Worm (Caenorhabditis elegans) whole organism, L4 larva: ENCODE data around the gene ham-3.

ENCODE experiments used
- F37D6.2 ChIP-seq: sonication (generic microtip); optimal IDR thresholded peaks from 2 replicates; lab custom pipeline; 2016; ENCODE audit warnings: mild to moderate bottlenecking, missing genetic modification characterization, missing compliant biosample characterization
- R02D3.7 ChIP-seq: fragments of 150-350 bp; sonication (generic microtip); optimal IDR thresholded peaks from 3 replicates; lab custom pipeline; 2014; ENCODE audit warnings: missing biosample characterization, missing genetic modification characterization
- Y75B8A.6 ChIP-seq: fragments of 200-800 bp; sonication (Bioruptor generic); IDR thresholded peaks from 2 replicates; pipeline ENCODE4 v1.3.6; 2022; ENCODE audit warnings: missing genetic modification reagents, missing genetic modification characterization, missing compliant biosample characterization
- ZK337.2 ChIP-seq: fragments of 200-800 bp; sonication (Bioruptor generic); IDR thresholded peaks from 2 replicates; pipeline ENCODE4 v1.3.6; 2022; ENCODE audit warnings: missing genetic modification reagents, missing genetic modification characterization, missing compliant biosample characterization
- ceh-20 ChIP-seq: fragments of 200-800 bp; sonication (Bioruptor generic); IDR thresholded peaks from 2 replicates; pipeline ENCODE4 v1.3.6; 2022; ENCODE audit warnings: missing genetic modification reagents, missing genetic modification characterization, missing compliant biosample characterization
- ceh-44 ChIP-seq: fragments of 200-800 bp; sonication (Bioruptor generic); IDR thresholded peaks from 2 replicates; pipeline ENCODE4 v1.3.6; 2022; ENCODE audit warnings: missing genetic modification reagents, missing genetic modification characterization, missing compliant biosample characterization
- ceh-62 ChIP-seq: sonication (generic microtip); optimal IDR thresholded peaks from 2 replicates; lab custom pipeline; 2017; ENCODE audit warnings: missing biosample characterization, missing genetic modification characterization
- ceh-82 ChIP-seq: sonication (generic microtip); optimal IDR thresholded peaks from 2 replicates; lab custom pipeline; 2017; ENCODE audit warnings: missing biosample characterization, missing genetic modification characterization
- ces-1 ChIP-seq: fragments of 150-350 bp; sonication (generic microtip); optimal IDR thresholded peaks from 4 replicates; lab custom pipeline; 2014; ENCODE audit warnings: missing biosample characterization, missing genetic modification reagents, missing genetic modification characterization
- daf-12 ChIP-seq: fragments of 150-350 bp; optimal IDR thresholded peaks from 2 replicates; lab custom pipeline; 2014; ENCODE audit warnings: missing biosample characterization, missing genetic modification reagents, missing genetic modification characterization
- daf-16 ChIP-seq, 3 experiments: sonication (generic microtip); optimal IDR thresholded peaks; 2 replicates each; lab custom pipeline; 2016 to 2017; ENCODE audit warnings: missing genetic modification characterization in 3 of 3, missing genetic modification reagents in 3 of 3, mild to moderate bottlenecking in 2 of 3, missing compliant biosample characterization in 2 of 3, missing biosample characterization in 1 of 3, moderate library complexity in 1 of 3
- dmd-8 ChIP-seq: fragments of 200-800 bp; sonication (Bioruptor generic); IDR thresholded peaks from 2 replicates; pipeline ENCODE4 v1.3.6; 2022; ENCODE audit warnings: missing genetic modification characterization, missing compliant biosample characterization
- dpl-1 ChIP-seq: fragments of 150-350 bp; optimal IDR thresholded peaks from 2 replicates; lab custom pipeline; 2014; ENCODE audit warnings: missing biosample characterization, missing genetic modification reagents, missing genetic modification characterization
- duxl-1 ChIP-seq: sonication (generic microtip); optimal IDR thresholded peaks from 2 replicates; lab custom pipeline; 2016; ENCODE audit warnings: mild to moderate bottlenecking, missing genetic modification characterization, moderate library complexity, missing compliant biosample characterization; ENCODE audit not compliant: poor library complexity
- dve-1 ChIP-seq: sonication (generic microtip); optimal IDR thresholded peaks from 2 replicates; lab custom pipeline; 2017; ENCODE audit warnings: antibody characterized with exemption, mild to moderate bottlenecking, missing genetic modification characterization, missing compliant biosample characterization; ENCODE audit not compliant: insufficient read depth
- egl-43 ChIP-seq: fragments of 200-800 bp; sonication (Bioruptor generic); IDR thresholded peaks from 2 replicates; pipeline ENCODE4 v1.3.6; 2022; ENCODE audit warnings: missing genetic modification reagents, missing genetic modification characterization, missing compliant biosample characterization
- fkh-10 ChIP-seq: fragments of 150-350 bp; optimal IDR thresholded peaks from 2 replicates; lab custom pipeline; 2014; ENCODE audit warnings: missing biosample characterization, missing genetic modification reagents, missing genetic modification characterization
- hif-1 ChIP-seq, 2 experiments: sonication (generic microtip); optimal IDR thresholded peaks; 2 replicates each; lab custom pipeline; 2016 to 2017; ENCODE audit warnings: missing compliant biosample characterization in 2 of 2, missing genetic modification characterization in 2 of 2, missing genetic modification reagents in 2 of 2, missing genotype in 2 of 2, mild to moderate bottlenecking in 1 of 2
- hlh-11 ChIP-seq: fragments of 200-800 bp; sonication (Bioruptor generic); optimal IDR thresholded peaks from 2 replicates; lab custom pipeline; 2018; ENCODE audit warnings: mild to moderate bottlenecking, missing genetic modification characterization, missing compliant biosample characterization
- hlh-30 ChIP-seq: sonication (generic microtip); optimal IDR thresholded peaks from 2 replicates; lab custom pipeline; 2017; ENCODE audit warnings: antibody characterized with exemption, mild to moderate bottlenecking, missing genetic modification characterization, missing compliant biosample characterization; ENCODE audit not compliant: insufficient read depth
- hmg-1.1 ChIP-seq: fragments of 200-800 bp; sonication (Bioruptor generic); IDR thresholded peaks from 2 replicates; pipeline ENCODE4 v1.3.6; 2022; ENCODE audit warnings: missing genetic modification reagents, missing genetic modification characterization, missing compliant biosample characterization
- lim-7 ChIP-seq: fragments of 200-800 bp; sonication (Bioruptor generic); IDR thresholded peaks from 2 replicates; pipeline ENCODE4 v1.3.6; 2022; ENCODE audit warnings: missing genetic modification characterization, missing compliant biosample characterization
- lin-1 ChIP-seq: fragments of 200-800 bp; sonication (Bioruptor generic); IDR thresholded peaks from 2 replicates; pipeline ENCODE4 v1.3.6; 2022; ENCODE audit warnings: missing genetic modification reagents, missing genetic modification characterization, missing compliant biosample characterization
- lin-13 ChIP-seq: fragments of 150-350 bp; optimal IDR thresholded peaks from 2 replicates; lab custom pipeline; 2014; ENCODE audit warnings: missing biosample characterization, missing genetic modification reagents, missing genetic modification characterization
- lin-15B ChIP-seq: fragments of 150-350 bp; sonication (generic microtip); optimal IDR thresholded peaks from 3 replicates; lab custom pipeline; 2014; ENCODE audit warnings: missing biosample characterization, missing genetic modification characterization
- lin-29 ChIP-seq: fragments of 200-800 bp; sonication (Bioruptor generic); IDR thresholded peaks from 2 replicates; pipeline ENCODE4 v1.3.6; 2022; ENCODE audit warnings: missing genetic modification reagents, missing genetic modification characterization, missing compliant biosample characterization
- lir-3 ChIP-seq: sonication (generic microtip); optimal IDR thresholded peaks from 2 replicates; lab custom pipeline; 2016; ENCODE audit warnings: mild to moderate bottlenecking, missing genetic modification characterization, missing compliant biosample characterization
- madf-9 ChIP-seq: fragments of 200-800 bp; sonication (Bioruptor generic); conservative IDR thresholded peaks from 2 replicates; pipeline ENCODE4 v1.3.6; 2022; ENCODE audit warnings: missing genetic modification reagents, missing genetic modification characterization, missing compliant biosample characterization
- mes-2 ChIP-seq: sonication (generic microtip); optimal IDR thresholded peaks from 2 replicates; lab custom pipeline; 2016; ENCODE audit warnings: missing genotype, mild to moderate bottlenecking, missing genetic modification characterization, missing compliant biosample characterization; ENCODE audit not compliant: poor library complexity, severe bottlenecking
- mxl-2 ChIP-seq: fragments of 200-800 bp; sonication (Bioruptor generic); conservative IDR thresholded peaks from 2 replicates; pipeline ENCODE4 v1.3.6; 2022; ENCODE audit warnings: missing genetic modification reagents, missing genetic modification characterization, missing compliant biosample characterization
- nhr-10 ChIP-seq: fragments of 150-350 bp; optimal IDR thresholded peaks from 2 replicates; lab custom pipeline; 2014; ENCODE audit warnings: missing biosample characterization, missing genetic modification characterization
- nhr-102 ChIP-seq: sonication (generic microtip); optimal IDR thresholded peaks from 2 replicates; lab custom pipeline; 2016; ENCODE audit warnings: mild to moderate bottlenecking, missing genetic modification characterization, moderate library complexity, missing compliant biosample characterization
- nhr-11 ChIP-seq: fragments of 150-350 bp; optimal IDR thresholded peaks from 2 replicates; lab custom pipeline; 2014; ENCODE audit warnings: missing biosample characterization, missing genetic modification characterization
- nhr-237 ChIP-seq: sonication (generic microtip); optimal IDR thresholded peaks from 2 replicates; lab custom pipeline; 2017; ENCODE audit warnings: missing biosample characterization, missing genetic modification characterization
- nhr-42 ChIP-seq: fragments of 200-800 bp; sonication (Bioruptor generic); IDR thresholded peaks from 2 replicates; pipeline ENCODE4 v1.3.6; 2022; ENCODE audit warnings: missing genetic modification characterization, missing compliant biosample characterization
- nhr-48 ChIP-seq: sonication (generic microtip); optimal IDR thresholded peaks from 2 replicates; lab custom pipeline; 2016; ENCODE audit warnings: mild to moderate bottlenecking, missing genetic modification characterization, missing compliant biosample characterization
- pha-4 ChIP-seq, 2 experiments: fragments of 150-350 bp in 1 of 2; fragments of 200-800 bp in 1 of 2; sonication (Bioruptor generic) in 1 of 2; IDR thresholded peaks in 1 of 2; optimal IDR thresholded peaks in 1 of 2; 2 replicates each; pipeline versions ENCODE4 v1.3.6 to Lab custom; 2014 to 2022; ENCODE audit warnings: missing genetic modification characterization in 2 of 2, missing genetic modification reagents in 2 of 2, missing biosample characterization in 1 of 2, missing compliant biosample characterization in 1 of 2
- php-3 ChIP-seq: fragments of 200-800 bp; sonication (Bioruptor generic); IDR thresholded peaks from 2 replicates; pipeline ENCODE4 v1.3.6; 2022; ENCODE audit warnings: missing genetic modification reagents, missing genetic modification characterization, missing compliant biosample characterization
- saeg-2 ChIP-seq: fragments of 200-800 bp; sonication (Bioruptor generic); IDR thresholded peaks from 2 replicates; pipeline ENCODE4 v1.3.6; 2022; ENCODE audit warnings: missing genetic modification reagents, missing genetic modification characterization, missing compliant biosample characterization
- sdz-12 ChIP-seq: fragments of 200-800 bp; sonication (Bioruptor generic); optimal IDR thresholded peaks from 2 replicates; lab custom pipeline; 2018; ENCODE audit warnings: mild to moderate bottlenecking, missing genetic modification characterization, missing compliant biosample characterization
- set-16 ChIP-seq: fragments of 200-800 bp; sonication (Bioruptor generic); IDR thresholded peaks from 2 replicates; pipeline ENCODE4 v1.3.6; 2022; ENCODE audit warnings: missing genetic modification reagents, missing genetic modification characterization, missing compliant biosample characterization
- snpc-1.2 ChIP-seq: fragments of 200-800 bp; sonication (Bioruptor generic); IDR thresholded peaks from 2 replicates; pipeline ENCODE4 v1.3.6; 2022; ENCODE audit warnings: missing genetic modification reagents, missing genetic modification characterization, missing compliant biosample characterization
- tag-97 ChIP-seq: fragments of 200-800 bp; sonication (Bioruptor generic); IDR thresholded peaks from 2 replicates; pipeline ENCODE4 v1.3.6; 2022; ENCODE audit warnings: missing genetic modification characterization, missing compliant biosample characterization
- tra-1 ChIP-seq: fragments of 200-800 bp; sonication (Bioruptor generic); IDR thresholded peaks from 2 replicates; pipeline ENCODE4 v1.3.6; 2022; ENCODE audit warnings: missing genetic modification reagents, missing genetic modification characterization, missing compliant biosample characterization
- vab-7 ChIP-seq: fragments of 200-800 bp; sonication (Bioruptor generic); IDR thresholded peaks from 2 replicates; pipeline ENCODE4 v1.3.6; 2022; ENCODE audit warnings: missing genetic modification reagents, missing genetic modification characterization, missing compliant biosample characterization
- zag-1 ChIP-seq: fragments of 150-350 bp; optimal IDR thresholded peaks from 2 replicates; lab custom pipeline; 2014; ENCODE audit warnings: missing biosample characterization, missing genetic modification characterization
- zfp-2 ChIP-seq: sonication (generic microtip); optimal IDR thresholded peaks from 2 replicates; lab custom pipeline; 2016; ENCODE audit warnings: mild to moderate bottlenecking, missing genetic modification characterization, missing compliant biosample characterization
- zip-11 ChIP-seq: fragments of 200-800 bp; sonication (Bioruptor generic); IDR thresholded peaks from 2 replicates; pipeline ENCODE4 v1.3.6; 2022; ENCODE audit warnings: missing genetic modification characterization, missing compliant biosample characterization
- zip-2 ChIP-seq: fragments of 150-350 bp; optimal IDR thresholded peaks from 2 replicates; lab custom pipeline; 2014; ENCODE audit warnings: missing biosample characterization, missing genetic modification characterization

Gene ham-3

DNA sequence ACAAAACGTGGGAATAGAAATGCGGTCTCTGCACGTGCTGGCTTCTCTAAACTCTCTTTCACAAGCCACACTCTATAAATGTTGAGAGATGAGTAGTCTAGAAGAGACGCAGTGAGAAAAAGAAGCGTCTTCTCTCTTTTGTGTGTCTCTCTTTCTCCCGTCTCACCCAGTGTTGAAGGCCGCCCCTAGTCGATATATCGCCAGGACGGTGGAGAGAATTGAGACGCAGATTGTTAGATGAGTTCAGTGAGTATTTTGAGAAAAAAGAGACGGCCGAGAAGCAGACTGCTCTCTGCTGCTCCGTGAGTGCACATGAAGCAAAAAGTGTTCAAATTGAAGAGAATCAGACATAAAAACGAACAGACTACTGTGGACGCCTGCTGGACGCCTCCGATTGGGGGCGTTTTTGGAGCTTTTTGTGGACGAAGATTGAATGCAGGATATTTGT, 24.0 kb upstream of the ham-3 start (continued):
- peak; percentile 96 for TF ChIP-seq dve-1 (tag; lab: Kevin White, UChicago)
- TF ChIP-seq tag-97 (GFP tag; lab: Robert Waterston, UW) = no peak
- no peak for TF ChIP-seq ceh-82
- peak; percentile 95 for TF ChIP-seq hlh-30 (tag; lab: Kevin White, UChicago)
- TF ChIP-seq tra-1 (GFP tag; lab: Robert Waterston, UW) = peak; percentile 84
- no peak for TF ChIP-seq zip-2 (tag; lab: Kevin White, UChicago)
- peak; percentile 45; the same call in 1 of the 2 replicates for TF ChIP-seq nhr-42
- no peak for TF ChIP-seq daf-12 (tag; lab: Kevin White, UChicago)
- no peak for TF ChIP-seq duxl-1 (tag; lab: Kevin White, UChicago)
- no peak for TF ChIP-seq zip-11
- no peak for TF ChIP-seq R02D3.7
- 0 out of 2 replicates have a peak, but pooled peaks have one; percentile 4 for TF ChIP-seq mxl-2
- TF ChIP-seq vab-7 (GFP tag; lab: Robert Waterston, UW) = 0 out of 2 replicates have a peak, but pooled peaks have one; percentile 41
- no peak for TF ChIP-seq sdz-12
- no peak for TF ChIP-seq Y75B8A.6 (GFP tag; lab: Robert Waterston, UW)
- peak; percentile 53 for TF ChIP-seq set-16 (GFP tag; lab: Robert Waterston, UW)
- TF ChIP-seq nhr-10 (tag; lab: Kevin White, UChicago) = peak; percentile 33
- peak; percentile 56 to 69 for TF ChIP-seq daf-16 (GFP tag; optimal IDR thresholded peaks at IDR 0.05; lab: Kevin White, UChicago)
- TF ChIP-seq daf-16 (tag; optimal IDR thresholded peaks at IDR 0.05; lab: Kevin White, UChicago) = peak; percentile 72
- TF ChIP-seq php-3 (GFP tag; lab: Robert Waterston, UW) = peak; percentile 79
- TF ChIP-seq F37D6.2 (tag; lab: Kevin White, UChicago) = peak; percentile 71
- TF ChIP-seq hmg-1.1 (GFP tag; lab: Robert Waterston, UW) = peak; percentile 96
- peak; percentile 40 for TF ChIP-seq zag-1 (tag; lab: Kevin White, UChicago)
- peak; percentile 80 for TF ChIP-seq egl-43 (GFP tag; lab: Robert Waterston, UW)
- peak; percentile 76 for TF ChIP-seq fkh-10
- no peak for TF ChIP-seq nhr-237 (tag; lab: Kevin White, UChicago)
- peak; percentile 81 for TF ChIP-seq ceh-20 (GFP tag; lab: Robert Waterston, UW)
- TF ChIP-seq saeg-2 (GFP tag; lab: Robert Waterston, UW) = peak; percentile 50; the same call in 1 of the 2 replicates
- TF ChIP-seq nhr-102 (tag; lab: Kevin White, UChicago) = peak; percentile 79
- TF ChIP-seq hlh-11 (tag; lab: Kevin White, UChicago) = peak; percentile 98
- no peak for TF ChIP-seq ceh-62 (tag; lab: Kevin White, UChicago)
- TF ChIP-seq madf-9 (GFP tag; lab: Robert Waterston, UW) = no peak
- TF ChIP-seq snpc-1.2 = no peak
- no peak for TF ChIP-seq lin-29 (GFP tag; lab: Robert Waterston, UW)
- peak; percentile 67 for TF ChIP-seq pha-4 (GFP tag; IDR thresholded peaks at IDR 0.05; lab: Robert Waterston, UW)
- TF ChIP-seq pha-4 (tag; optimal IDR thresholded peaks at IDR 0.05; lab: Kevin White, UChicago) = peak; percentile 85
- no peak for TF ChIP-seq lin-15B (tag; lab: Kevin White, UChicago)
- TF ChIP-seq lim-7 (GFP tag; lab: Robert Waterston, UW) = no peak
- TF ChIP-seq ceh-44 (GFP tag; lab: Robert Waterston, UW) = no peak
- no peak for TF ChIP-seq lir-3
- TF ChIP-seq ZK337.2 (GFP tag; lab: Robert Waterston, UW) = no peak
- peak; percentile 94 for TF ChIP-seq nhr-48
- peak; percentile 34 for TF ChIP-seq mes-2 (tag; lab: Kevin White, UChicago)
- TF ChIP-seq zfp-2 (tag; lab: Kevin White, UChicago) = no peak
- peak; percentile 62 for TF ChIP-seq dpl-1 (GFP tag; lab: Kevin White, UChicago)
- peak; percentile 10 for TF ChIP-seq ces-1 (GFP tag; lab: Kevin White, UChicago)
- peak; percentile 80 for TF ChIP-seq lin-1 (GFP tag; lab: Robert Waterston, UW)
- no peak for TF ChIP-seq dmd-8 (GFP tag; lab: Robert Waterston, UW)
- TF ChIP-seq nhr-11 (tag; lab: Kevin White, UChicago) = peak; percentile 79
- TF ChIP-seq hif-1 (tag; optimal IDR thresholded peaks at IDR 0.05; lab: Kevin White, UChicago) = peak in 1 of 2 experiments; percentile 77
- TF ChIP-seq lin-13 (GFP tag; lab: Kevin White, UChicago) = peak; percentile 38
